Worm (Caenorhabditis elegans): ENCODE results near the gene hpo-34.

hpo-34 gene

ce11 chrX:11541690-11542089 is 22.8 kb upstream of the hpo-34 start:
- TF ChIP-seq nfya-1 (tag; optimal IDR thresholded peaks at IDR 0.05; ENCODE audit: insufficient read depth) (no peak), zag-1 (tag; optimal IDR thresholded peaks at IDR 0.05) (no peak), ceh-82 (tag; optimal IDR thresholded peaks at IDR 0.05) (no peak), elt-2 (tag; optimal IDR thresholded peaks at IDR 0.05) (no peak), unc-39 (tag; optimal IDR thresholded peaks at IDR 0.05) (no peak), unc-62 (GFP tag; optimal IDR thresholded peaks at IDR 0.05) (no peak), nhr-25 (tag; optimal IDR thresholded peaks at IDR 0.05) (no peak), elt-3 (tag; optimal IDR thresholded peaks at IDR 0.05) (no peak), fos-1 (tag; optimal IDR thresholded peaks at IDR 0.05) (no peak), lin-39 (tag; optimal IDR thresholded peaks at IDR 0.05) (no peak), nhr-12 (tag; optimal IDR thresholded peaks at IDR 0.05) (no peak), lin-15B (tag; optimal IDR thresholded peaks at IDR 0.05) (no peak), snpc-4 (tag; optimal IDR thresholded peaks at IDR 0.05) (no peak), mml-1 (tag; optimal IDR thresholded peaks at IDR 0.05) (no peak), nhr-28 (tag; optimal IDR thresholded peaks at IDR 0.05) (no peak), fkh-2 (tag; optimal IDR thresholded peaks at IDR 0.05) (no peak), ceh-9 (tag; optimal IDR thresholded peaks at IDR 0.05) (no peak), nhr-237 (tag; optimal IDR thresholded peaks at IDR 0.05) (no peak)

ce11 chrX:11537240-11537764 is 18.4 kb upstream of the hpo-34 start, which contains the start of gene gcp-2.2:
gcp-2.2 (plus strand) TSS chrX:11537714.
- TF ChIP-seq R02D3.7 (tag; optimal IDR thresholded peaks at IDR 0.05) (no peak), nhr-43 (tag; optimal IDR thresholded peaks at IDR 0.05; ENCODE audit: poor library complexity, severe bottlenecking) (no peak), jun-1 (tag; optimal IDR thresholded peaks at IDR 0.05) (no peak), aly-2 (tag; optimal IDR thresholded peaks at IDR 0.05) (no peak), egl-5 (tag; optimal IDR thresholded peaks at IDR 0.05) (no peak), ceh-9 (tag; optimal IDR thresholded peaks at IDR 0.05) (no peak), sea-2 (GFP tag; optimal IDR thresholded peaks at IDR 0.05) (no peak), elt-1 (tag; optimal IDR thresholded peaks at IDR 0.05) (no peak), nhr-12 (tag; optimal IDR thresholded peaks at IDR 0.05) (no peak), nhr-25 (tag; optimal IDR thresholded peaks at IDR 0.05) (no peak), nhr-77 (tag; optimal IDR thresholded peaks at IDR 0.05) (no peak), daf-12 (tag; optimal IDR thresholded peaks at IDR 0.05) (no peak)

DNA sequence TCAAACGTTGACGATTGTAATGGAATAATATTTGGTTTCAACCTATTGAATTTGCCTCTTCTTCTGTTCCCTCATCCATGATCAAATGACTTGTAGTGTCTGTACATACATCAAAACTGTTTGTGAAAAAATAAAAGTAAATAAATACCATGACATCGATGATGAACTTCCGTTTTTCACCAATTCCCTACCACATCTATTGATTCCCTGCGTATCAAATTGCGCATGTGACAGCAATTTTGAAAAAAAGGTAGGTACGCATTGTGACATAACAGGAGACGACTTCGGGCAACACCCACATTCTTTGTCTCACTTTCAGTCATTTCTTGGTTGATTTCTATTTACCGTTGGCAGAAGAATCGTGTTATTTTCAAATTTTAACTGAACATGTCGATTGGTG is 17.5 kb upstream of the hpo-34 start, which contains the start of gene C35C5.9:
Gene C35C5.9 (plus strand): TSS at position 161 of the 400 bp plus-strand sequence.
- TF ChIP-seq nhr-23 (tag; optimal IDR thresholded peaks at IDR 0.05) (peak; percentile 15), eor-1 (tag; optimal IDR thresholded peaks at IDR 0.05) (no peak), nhr-25 (tag; optimal IDR thresholded peaks at IDR 0.05) (peak; percentile 11)

ce11 chrX:11534443-11534842 is 15.6 kb upstream of the hpo-34 start:
- TF ChIP-seq mml-1 (tag; optimal IDR thresholded peaks at IDR 0.05) (no peak), nhr-43 (tag; optimal IDR thresholded peaks at IDR 0.05; ENCODE audit: poor library complexity, severe bottlenecking) (peak; percentile 1)

DNA sequence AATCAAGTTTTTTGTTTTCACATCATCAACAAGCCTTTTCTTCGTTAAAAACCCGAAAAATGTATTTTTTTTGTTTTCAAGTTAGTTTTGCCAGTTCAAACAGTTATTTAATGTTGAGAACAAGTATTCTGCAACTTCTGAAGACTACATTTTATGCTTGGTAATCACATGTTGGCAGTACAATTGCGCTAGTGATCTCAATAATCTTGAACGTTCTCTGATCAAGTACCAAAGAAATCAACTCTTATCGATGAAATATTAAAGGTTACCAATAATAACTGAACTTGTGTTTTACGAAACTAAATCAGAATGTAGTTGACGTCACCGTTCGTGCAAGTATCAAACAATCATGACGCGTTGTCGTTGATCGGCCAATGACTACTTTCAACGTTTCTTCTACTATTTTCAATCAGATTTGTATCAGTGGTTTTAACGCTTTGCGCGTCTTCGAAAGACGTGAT is 14.7 kb upstream of the hpo-34 start, which contains the start of gene C35C5.8:
Gene C35C5.8 (plus strand): TSS at position 51 of the 461 bp plus-strand sequence.
- no peak for TF ChIP-seq aly-2 (tag; optimal IDR thresholded peaks at IDR 0.05)
- no peak for TF ChIP-seq hmg-11 (tag; optimal IDR thresholded peaks at IDR 0.05)
- TF ChIP-seq mml-1 (tag; optimal IDR thresholded peaks at IDR 0.05) = no peak
- TF ChIP-seq snpc-4 (tag; optimal IDR thresholded peaks at IDR 0.05) = no peak
- no peak for TF ChIP-seq unc-62 (GFP tag; optimal IDR thresholded peaks at IDR 0.05)
- TF ChIP-seq ceh-16 (tag; optimal IDR thresholded peaks at IDR 0.05) = no peak
- TF ChIP-seq pqm-1 (tag; optimal IDR thresholded peaks at IDR 0.05) = peak; percentile 4
- no peak for TF ChIP-seq tbx-2 (tag; optimal IDR thresholded peaks at IDR 0.05)
- TF ChIP-seq nhr-43 (tag; optimal IDR thresholded peaks at IDR 0.05; ENCODE audit: poor library complexity, severe bottlenecking) = peak; percentile 6
- TF ChIP-seq nhr-237 (tag; optimal IDR thresholded peaks at IDR 0.05) = no peak
- no peak for TF ChIP-seq mdl-1 (tag; optimal IDR thresholded peaks at IDR 0.05)
- TF ChIP-seq fos-1 (tag; optimal IDR thresholded peaks at IDR 0.05) = no peak
- TF ChIP-seq nfya-1 (tag; optimal IDR thresholded peaks at IDR 0.05; ENCODE audit: insufficient read depth) = no peak
- no peak for TF ChIP-seq ZK546.5 (tag; optimal IDR thresholded peaks at IDR 0.05)

All from whole organism, L3 larva.